Worm (Caenorhabditis elegans) whole organism, mixed stage, embryonic: Measurements from ENCODE around the gene xbx-4.

Experiments
- ces-1 ChIP-seq: fragments of 150-350 bp; optimal IDR thresholded peaks from 2 replicates; lab custom pipeline; 2014; ENCODE audit warnings: missing biosample characterization, missing genetic modification reagents, missing genetic modification characterization
- cnd-1 ChIP-seq: fragments of 200-800 bp; sonication (Bioruptor generic); optimal IDR thresholded peaks from 2 replicates; lab custom pipeline; 2018; ENCODE audit warnings: mild to moderate bottlenecking, missing genetic modification characterization, missing compliant biosample characterization
- nhr-237 ChIP-seq: fragments of 150-350 bp; optimal IDR thresholded peaks from 2 replicates; lab custom pipeline; 2014; ENCODE audit warnings: missing biosample characterization, missing genetic modification characterization
- unc-62 ChIP-seq: fragments of 150-350 bp; optimal IDR thresholded peaks from 2 replicates; lab custom pipeline; 2014; ENCODE audit warnings: missing biosample characterization, missing genetic modification reagents, missing genetic modification characterization

ce11 chrIV:2102793-2103192 lies 11.6 kb upstream of the xbx-4 start, which contains the start of gene C23H5.15:
- TF ChIP-seq nhr-237 (no peak), ces-1 (GFP tag; lab: Kevin White, UChicago) (no peak), unc-62 (GFP tag; lab: Kevin White, UChicago) (no peak), cnd-1 (tag; lab: Kevin White, UChicago) (no peak)
